Fruit fly (Drosophila melanogaster) whole organism, embryonic: Measurements from ENCODE around the gene CG11178.

Experiments
- Asciz ChIP-seq: fragments of 200-800 bp; sonication (Bioruptor generic); optimal IDR thresholded peaks from 2 replicates; lab custom pipeline; 2017; ENCODE audit warnings: missing biosample characterization, mild to moderate bottlenecking, missing genetic modification characterization, missing genetic modification reagents
- B-H1 ChIP-seq: fragments of 200-800 bp; sonication (Bioruptor generic); IDR thresholded peaks from 3 replicates; pipeline ENCODE4 v1.3.6; 2022; ENCODE audit warnings: missing biosample characterization, missing genetic modification characterization
- CG11456 ChIP-seq: fragments of 200-800 bp; sonication (Bioruptor generic); IDR thresholded peaks from 3 replicates; pipeline ENCODE4 v1.3.6; 2022; ENCODE audit warnings: missing biosample characterization, missing genetic modification characterization
- CG1233 ChIP-seq: fragments of 200-800 bp; sonication (Bioruptor generic); optimal IDR thresholded peaks from 4 replicates; lab custom pipeline; 2018; ENCODE audit warnings: missing biosample characterization, mild to moderate bottlenecking, missing genetic modification characterization
- CG13123 ChIP-seq: fragments of 200-800 bp; sonication (Bioruptor generic); optimal IDR thresholded peaks from 2 replicates; lab custom pipeline; 2016; ENCODE audit warnings: missing biosample characterization, missing genetic modification characterization
- CG13894 ChIP-seq: fragments of 200-800 bp; sonication (Bioruptor generic); optimal IDR thresholded peaks from 3 replicates; lab custom pipeline; 2018; ENCODE audit warnings: missing biosample characterization, mild to moderate bottlenecking, missing genetic modification characterization, moderate library complexity
- CG14710 ChIP-seq: fragments of 200-800 bp; sonication (Bioruptor generic); optimal IDR thresholded peaks from 3 replicates; lab custom pipeline; 2019; ENCODE audit warnings: missing biosample characterization, mild to moderate bottlenecking, missing genetic modification characterization, moderate library complexity
- CG15479 ChIP-seq: fragments of 200-800 bp; sonication (Bioruptor generic); optimal IDR thresholded peaks from 3 replicates; lab custom pipeline; 2019; ENCODE audit warnings: missing biosample characterization, mild to moderate bottlenecking, missing genetic modification characterization, moderate library complexity
- CG15601 ChIP-seq: fragments of 200-800 bp; sonication (Bioruptor generic); optimal IDR thresholded peaks from 3 replicates; lab custom pipeline; 2019; ENCODE audit warnings: missing biosample characterization, mild to moderate bottlenecking, missing genetic modification characterization, moderate library complexity
- CG16779 ChIP-seq: fragments of 200-800 bp; sonication (Bioruptor generic); IDR thresholded peaks from 2 replicates; pipeline ENCODE4 v1.3.6; 2022; ENCODE audit warnings: missing biosample characterization, missing genetic modification characterization
- CG17328 ChIP-seq: fragments of 200-800 bp; sonication (Bioruptor generic); IDR thresholded peaks from 2 replicates; pipeline ENCODE4 v1.3.6; 2022; ENCODE audit warnings: missing biosample characterization, missing genetic modification characterization
- CG17802 ChIP-seq: fragments of 200-800 bp; sonication (Bioruptor generic); optimal IDR thresholded peaks from 2 replicates; lab custom pipeline; 2018; ENCODE audit warnings: missing biosample characterization, mild to moderate bottlenecking, missing genetic modification characterization, moderate library complexity
- CG18599 ChIP-seq: fragments of 200-800 bp; sonication (Bioruptor generic); optimal IDR thresholded peaks from 3 replicates; lab custom pipeline; 2017; ENCODE audit warnings: missing biosample characterization, missing genetic modification characterization, mild to moderate bottlenecking, moderate library complexity, missing genetic modification reagents
- CG2202 ChIP-seq: fragments of 200-800 bp; sonication (Bioruptor generic); optimal IDR thresholded peaks from 2 replicates; lab custom pipeline; 2018; ENCODE audit warnings: missing biosample characterization, mild to moderate bottlenecking, missing genetic modification characterization
- CG2875 ChIP-seq: fragments of 200-800 bp; sonication (Bioruptor generic); optimal IDR thresholded peaks from 2 replicates; lab custom pipeline; 2017; ENCODE audit warnings: missing biosample characterization, mild to moderate bottlenecking, missing genetic modification characterization, missing genetic modification reagents
- CG31388 ChIP-seq: fragments of 200-800 bp; sonication (Bioruptor generic); optimal IDR thresholded peaks from 2 replicates; lab custom pipeline; 2016; ENCODE audit warnings: missing biosample characterization, missing genetic modification characterization
- CG33557 ChIP-seq: fragments of 200-800 bp; sonication (Bioruptor generic); optimal IDR thresholded peaks from 2 replicates; lab custom pipeline; 2019; ENCODE audit warnings: missing biosample characterization, mild to moderate bottlenecking, missing genetic modification characterization, moderate library complexity
- CG34224 ChIP-seq: fragments of 200-800 bp; sonication (Bioruptor generic); IDR thresholded peaks from 3 replicates; pipeline ENCODE4 v1.3.6; 2022; ENCODE audit warnings: missing biosample characterization, missing genetic modification characterization; ENCODE audit not compliant: partially characterized antibody
- CG4404 ChIP-seq: fragments of 200-800 bp; sonication (Bioruptor generic); IDR thresholded peaks from 2 replicates; pipeline ENCODE4 v1.3.6; 2022; ENCODE audit warnings: missing biosample characterization, missing genetic modification characterization
- CG6272 ChIP-seq: fragments of 200-800 bp; sonication (Bioruptor generic); IDR thresholded peaks from 2 replicates; pipeline ENCODE4 v1.3.6; 2022; ENCODE audit warnings: missing biosample characterization, missing genetic modification characterization
- CG6689 ChIP-seq: fragments of 200-800 bp; sonication (Bioruptor generic); IDR thresholded peaks from 2 replicates; pipeline ENCODE4 v1.3.6; 2022; ENCODE audit warnings: missing biosample characterization, missing genetic modification characterization
- CG7839 ChIP-seq: fragments of 200-800 bp; sonication (Bioruptor generic); optimal IDR thresholded peaks from 3 replicates; lab custom pipeline; 2018; ENCODE audit warnings: missing biosample characterization, mild to moderate bottlenecking, missing genetic modification characterization, moderate library complexity
- CG9876 ChIP-seq: fragments of 200-800 bp; sonication (Bioruptor generic); optimal IDR thresholded peaks from 2 replicates; lab custom pipeline; 2016; ENCODE audit warnings: missing biosample characterization, missing genetic modification characterization
- CG9932 ChIP-seq: fragments of 200-800 bp; sonication (Bioruptor generic); IDR thresholded peaks from 2 replicates; pipeline ENCODE4 v1.3.6; 2022; ENCODE audit warnings: missing biosample characterization, missing genetic modification characterization
- Dfd ChIP-seq, 2 experiments: fragments of >200 bp; optimal IDR thresholded peaks; 2 replicates each; lab custom pipeline; 2017; ENCODE audit warnings: missing biosample characterization in 2 of 2, missing genetic modification characterization in 2 of 2
- Gsc ChIP-seq: fragments of 200-800 bp; sonication (Bioruptor generic); IDR thresholded peaks from 2 replicates; pipeline ENCODE4 v1.3.6; 2022; ENCODE audit warnings: missing biosample characterization, missing genetic modification characterization
- H15 ChIP-seq: fragments of 200-800 bp; sonication (Bioruptor generic); IDR thresholded peaks from 3 replicates; pipeline ENCODE4 v1.3.6; 2022; ENCODE audit warnings: missing biosample characterization, missing genetic modification characterization
- Hr39 ChIP-seq: fragments of >200 bp; optimal IDR thresholded peaks from 2 replicates; lab custom pipeline; 2017
- MBD-R2 ChIP-seq: fragments of 200-800 bp; sonication (Bioruptor generic); IDR thresholded peaks from 2 replicates; pipeline ENCODE4 v1.3.6; 2022; ENCODE audit warnings: missing biosample characterization, missing genetic modification characterization
- MTF-1 ChIP-seq: fragments of 200-800 bp; sonication (Bioruptor generic); optimal IDR thresholded peaks from 2 replicates; lab custom pipeline; 2018; ENCODE audit warnings: missing biosample characterization, mild to moderate bottlenecking, missing genetic modification characterization, borderline replicate concordance
- NC2β ChIP-seq: fragments of 200-800 bp; sonication (Bioruptor generic); optimal IDR thresholded peaks from 2 replicates; lab custom pipeline; 2016; ENCODE audit warnings: missing biosample characterization, missing genetic modification characterization
- Nf-YA ChIP-seq: fragments of 200-800 bp; sonication (Bioruptor generic); IDR thresholded peaks from 2 replicates; pipeline ENCODE4 v1.3.6; 2022; ENCODE audit warnings: missing biosample characterization, missing genetic modification characterization
- Optix ChIP-seq: fragments of 200-800 bp; sonication (Bioruptor generic); IDR thresholded peaks from 3 replicates; pipeline ENCODE4 v1.3.6; 2022; ENCODE audit warnings: missing biosample characterization, missing genetic modification characterization
- Xbp1 ChIP-seq: fragments of 200-800 bp; sonication (Bioruptor generic); optimal IDR thresholded peaks from 3 replicates; lab custom pipeline; 2016; ENCODE audit warnings: missing biosample characterization, mild to moderate bottlenecking, missing genetic modification characterization
- cad ChIP-seq: fragments of >200 bp; optimal IDR thresholded peaks from 2 replicates; lab custom pipeline; 2017; ENCODE audit warnings: missing biosample characterization, missing genetic modification characterization
- crp ChIP-seq, 2 experiments: fragments of 200-800 bp; sonication (Bioruptor generic); optimal IDR thresholded peaks; 2 replicates in 1 of 2; 3 replicates in 1 of 2; lab custom pipeline; 2017; ENCODE audit warnings: missing biosample characterization in 2 of 2, missing genetic modification characterization in 2 of 2, mild to moderate bottlenecking in 1 of 2, moderate library complexity in 1 of 2
- danr ChIP-seq: fragments of 200-800 bp; sonication (Bioruptor generic); IDR thresholded peaks from 2 replicates; pipeline ENCODE4 v1.3.6; 2022; ENCODE audit warnings: missing biosample characterization, missing genetic modification characterization
- ems ChIP-seq: fragments of 200-800 bp; sonication (Bioruptor generic); optimal IDR thresholded peaks from 3 replicates; lab custom pipeline; 2016; ENCODE audit warnings: missing biosample characterization, missing genetic modification characterization
- en ChIP-seq: fragments of 200-800 bp; sonication (Bioruptor generic); optimal IDR thresholded peaks from 2 replicates; lab custom pipeline; 2016; ENCODE audit warnings: missing biosample characterization, missing genetic modification characterization
- gcm ChIP-seq: fragments of 200-800 bp; sonication (Bioruptor generic); optimal IDR thresholded peaks from 2 replicates; lab custom pipeline; 2019; ENCODE audit warnings: missing biosample characterization, mild to moderate bottlenecking, missing genetic modification characterization, moderate library complexity
- ham ChIP-seq: fragments of 200-800 bp; sonication (Bioruptor generic); IDR thresholded peaks from 2 replicates; pipeline ENCODE4 v1.3.6; 2022; ENCODE audit warnings: missing biosample characterization, missing genetic modification characterization
- hth ChIP-seq: fragments of >200 bp; optimal IDR thresholded peaks from 2 replicates; lab custom pipeline; 2017; ENCODE audit warnings: inconsistent platforms
- lilli ChIP-seq: fragments of 200-800 bp; sonication (Bioruptor generic); optimal IDR thresholded peaks from 3 replicates; lab custom pipeline; 2016; ENCODE audit warnings: missing biosample characterization, missing genetic modification characterization
- pzg ChIP-seq: fragments of 200-800 bp; sonication (Bioruptor generic); optimal IDR thresholded peaks from 3 replicates; lab custom pipeline; 2018; ENCODE audit warnings: missing biosample characterization, mild to moderate bottlenecking, missing genetic modification characterization, moderate library complexity
- repo ChIP-seq: fragments of 200-800 bp; sonication (Bioruptor generic); optimal IDR thresholded peaks from 2 replicates; lab custom pipeline; 2016; ENCODE audit warnings: missing biosample characterization, missing genetic modification characterization
- sisA ChIP-seq: fragments of 200-800 bp; sonication (Bioruptor generic); IDR thresholded peaks from 2 replicates; pipeline ENCODE4 v1.3.6; 2022; ENCODE audit warnings: missing biosample characterization, missing genetic modification characterization
- slbo ChIP-seq: fragments of 200-800 bp; sonication (Bioruptor generic); IDR thresholded peaks from 2 replicates; pipeline ENCODE4 v1.3.6; 2022; ENCODE audit warnings: missing biosample characterization, missing genetic modification characterization
- toy ChIP-seq: fragments of 200-800 bp; sonication (Bioruptor generic); IDR thresholded peaks from 2 replicates; pipeline ENCODE4 v1.3.6; 2022; ENCODE audit warnings: missing biosample characterization, missing genetic modification characterization
- twi ChIP-seq: fragments of 200-800 bp; optimal IDR thresholded peaks from 2 replicates; lab custom pipeline; 2019; ENCODE audit warnings: missing biosample characterization, mild to moderate bottlenecking, missing genetic modification characterization, moderate library complexity
- wdn ChIP-seq: fragments of 200-800 bp; sonication (Bioruptor generic); IDR thresholded peaks from 2 replicates; pipeline ENCODE4 v1.3.6; 2022; ENCODE audit warnings: missing biosample characterization, missing genetic modification characterization

The CG11178 gene

DNA sequence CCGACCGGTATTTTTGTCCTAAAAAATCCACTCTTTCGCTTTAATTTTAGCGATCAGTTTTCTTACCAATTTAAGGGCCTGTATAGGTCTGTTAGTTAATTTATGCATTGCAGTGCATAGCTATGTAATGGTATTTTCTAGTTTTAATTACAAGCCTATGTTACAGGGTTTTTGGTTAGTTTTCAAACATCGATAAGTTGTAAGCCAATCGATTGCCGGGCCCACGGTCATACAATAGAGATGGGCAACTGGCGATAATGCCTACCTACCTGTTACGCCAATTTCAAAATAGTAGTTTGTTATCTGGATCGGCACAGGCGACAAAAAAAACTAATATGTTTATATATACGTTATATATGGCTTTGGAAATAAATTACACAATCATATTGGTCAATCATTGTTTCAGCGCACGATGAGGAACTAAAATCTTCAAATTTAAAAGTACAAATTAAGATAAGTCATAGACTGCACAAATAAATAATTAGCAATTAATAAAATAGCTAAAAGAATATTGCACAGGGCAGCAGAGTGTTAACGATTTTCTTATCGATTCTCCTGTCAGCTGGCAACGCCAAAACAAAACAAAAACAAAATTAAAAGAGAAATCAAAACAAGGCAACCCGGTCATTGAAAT lies 11.1 kb downstream of the CG11178 start, which contains the start of the genes tth and Tango2 (continued):
- peak; percentile 83 for TF ChIP-seq CG18599 (GFP tag; lab: Kevin White, UChicago)
- TF ChIP-seq CG9876 = peak; percentile 11
- TF ChIP-seq CG4404 = peak; percentile 77
- no peak for TF ChIP-seq Optix (GFP tag; lab: Robert Waterston, UW)
- TF ChIP-seq Gsc (GFP tag; lab: Robert Waterston, UW) = no peak
- peak; percentile 52 for TF ChIP-seq NC2β (GFP tag; lab: Kevin White, UChicago)
- peak in 1 of 2 experiments; percentile 38 for TF ChIP-seq crp (GFP tag; optimal IDR thresholded peaks at IDR 0.05; lab: Kevin White, UChicago)
- TF ChIP-seq repo (GFP tag; lab: Kevin White, UChicago) = no peak
- no peak for TF ChIP-seq CG15479 (GFP tag; lab: Kevin White, UChicago)
- TF ChIP-seq twi = peak; percentile 50
- TF ChIP-seq CG9932 (GFP tag; lab: Robert Waterston, UW) = peak; percentile 87
- TF ChIP-seq MBD-R2 (GFP tag; lab: Robert Waterston, UW) = peak; percentile 34; the same call in 1 of the 2 replicates
- TF ChIP-seq cad (GFP tag; lab: Kevin White, UChicago) = no peak
- peak; percentile 36; the same call in 2 of the 3 replicates for TF ChIP-seq B-H1 (GFP tag; lab: Robert Waterston, UW)
- peak; percentile 70 for TF ChIP-seq CG6689
- TF ChIP-seq sisA (GFP tag; lab: Robert Waterston, UW) = peak; percentile 48
- TF ChIP-seq CG11456 (GFP tag; lab: Robert Waterston, UW) = peak; percentile 61; the same call in 1 of the 3 replicates
- no peak for TF ChIP-seq toy
- TF ChIP-seq CG13894 (tag; lab: Kevin White, UChicago) = no peak
- TF ChIP-seq slbo (GFP tag; lab: Robert Waterston, UW) = peak; percentile 89
- no peak for TF ChIP-seq CG31388 (GFP tag; lab: Kevin White, UChicago)
- TF ChIP-seq CG17802 (tag; lab: Kevin White, UChicago) = peak; percentile 9
- peak; percentile 70 for TF ChIP-seq CG17328
- peak; percentile 66 for TF ChIP-seq ems
- TF ChIP-seq CG14710 (tag; lab: Kevin White, UChicago) = peak; percentile 61
- no peak for TF ChIP-seq CG16779 (GFP tag; lab: Robert Waterston, UW)
- peak; percentile 78 for TF ChIP-seq CG1233 (GFP tag; lab: Kevin White, UChicago)
- TF ChIP-seq wdn (GFP tag; lab: Robert Waterston, UW) = peak; percentile 55; the same call in 1 of the 2 replicates
- TF ChIP-seq hth = no peak
- TF ChIP-seq Hr39 (lab: Kevin White, UChicago) = no peak
- TF ChIP-seq Asciz (GFP tag; lab: Kevin White, UChicago) = no peak
- TF ChIP-seq CG6272 (GFP tag; lab: Robert Waterston, UW) = peak; percentile 62
- peak; percentile 90 for TF ChIP-seq lilli (GFP tag; lab: Kevin White, UChicago)
- 0 out of 2 replicates have a peak, but pooled peaks have one; percentile 26 for TF ChIP-seq Nf-YA (GFP tag; lab: Robert Waterston, UW)
- 0 out of 3 replicates have a peak, but pooled peaks have one; percentile 28 for TF ChIP-seq H15 (GFP tag; lab: Robert Waterston, UW)
- peak; percentile 70 for TF ChIP-seq pzg (GFP tag; lab: Kevin White, UChicago)
- peak; percentile 44; the same call in 1 of the 2 replicates for TF ChIP-seq ham (GFP tag; lab: Robert Waterston, UW)
- 0 out of 3 replicates have a peak, but pooled peaks have one; percentile 32 for TF ChIP-seq CG34224 (GFP tag; lab: Robert Waterston, UW)
- TF ChIP-seq Xbp1 (GFP tag; lab: Kevin White, UChicago) = peak; percentile 81
- TF ChIP-seq danr = peak; percentile 42; the same call in 1 of the 2 replicates
- TF ChIP-seq gcm (GFP tag; lab: Kevin White, UChicago) = peak; percentile 59
- TF ChIP-seq CG2202 (tag; lab: Kevin White, UChicago) = peak; percentile 32
- TF ChIP-seq CG15601 (tag; lab: Kevin White, UChicago) = peak; percentile 68
- TF ChIP-seq en (GFP tag; lab: Kevin White, UChicago) = peak; percentile 6
- no peak for TF ChIP-seq CG33557 (GFP tag; lab: Kevin White, UChicago)
- TF ChIP-seq CG13123 (GFP tag; lab: Kevin White, UChicago) = peak; percentile 46
- TF ChIP-seq MTF-1 (GFP tag; lab: Kevin White, UChicago) = no peak
- TF ChIP-seq Dfd (GFP tag; optimal IDR thresholded peaks at IDR 0.05; lab: Kevin White, UChicago) = no peak
- TF ChIP-seq CG2875 (GFP tag; lab: Kevin White, UChicago) = peak; percentile 32
- TF ChIP-seq CG7839 (tag; lab: Kevin White, UChicago) = peak; percentile 80
